Fruit fly (Drosophila melanogaster): Measurements from ENCODE around the gene CG15764.
A peak's percentile ranks its signal among the peaks of the same experiment; 100 is the strongest.

The CG15764 gene

dm6 chrX:5916494-5917309 lies 47.8 kb downstream of the CG15764 start, which contains the start of the genes Shmt and CG3726:
TSS of gene Shmt (minus strand) at chrX:5916797.
TSS of gene CG3726 (plus strand) at chrX:5917097.
- TF ChIP-seq vri (GFP tag; optimal IDR thresholded peaks at IDR 0.05) (peak; percentile 17), CG6792 (GFP tag; optimal IDR thresholded peaks at IDR 0.05) (no peak), fkh (GFP tag; optimal IDR thresholded peaks at IDR 0.05) (peak; percentile 70), topi (GFP tag; optimal IDR thresholded peaks at IDR 0.05) (peak; percentile 49), Hr38 (GFP tag; optimal IDR thresholded peaks at IDR 0.05) (no peak), CG6854 (GFP tag; optimal IDR thresholded peaks at IDR 0.05) (peak; percentile 46), salr (GFP tag; optimal IDR thresholded peaks at IDR 0.05) (no peak), Eip78C (GFP tag) (peak; percentile 73), svp (GFP tag) (peak; percentile 98), ss (GFP tag; optimal IDR thresholded peaks at IDR 0.05) (peak in 1 of 2 experiments; percentile 42), CG34406 (GFP tag; optimal IDR thresholded peaks at IDR 0.05) (no peak), CG9139 (GFP tag; optimal IDR thresholded peaks at IDR 0.05) (peak; percentile 43), CG6163 (GFP tag; IDR thresholded peaks at IDR 0.05) (peak; percentile 41; the same call in 1 of the 3 replicates), Sox102F (GFP tag; optimal IDR thresholded peaks at IDR 0.05) (peak; percentile 52), eg (GFP tag; IDR thresholded peaks at IDR 0.05) (peak; percentile 52; the same call in 1 of the 3 replicates), dsx (GFP tag; optimal IDR thresholded peaks at IDR 0.05; ENCODE audit: poor library complexity, severe bottlenecking) (peak; percentile 19), CG3919 (GFP tag; optimal IDR thresholded peaks at IDR 0.05) (peak; percentile 14), CG11294 (GFP tag; IDR thresholded peaks at IDR 0.05) (no peak), CG16779 (tag; optimal IDR thresholded peaks at IDR 0.05) (peak; percentile 31), CG8119 (GFP tag; IDR thresholded peaks at IDR 0.05) (peak; percentile 12; the same call in 1 of the 3 replicates), net (GFP tag; optimal IDR thresholded peaks at IDR 0.05) (peak; percentile 21)

dm6 chrX:5917310-5917988 lies 48.6 kb downstream of the CG15764 start:
- TF ChIP-seq Hr39 (GFP tag; optimal IDR thresholded peaks at IDR 0.05) (no peak), spab (GFP tag; optimal IDR thresholded peaks at IDR 0.05) (no peak), Hr4 (GFP tag; optimal IDR thresholded peaks at IDR 0.05) (no peak), vri (GFP tag; optimal IDR thresholded peaks at IDR 0.05) (peak; percentile 9), salr (GFP tag; optimal IDR thresholded peaks at IDR 0.05) (no peak), fd59A (GFP tag; optimal IDR thresholded peaks at IDR 0.05) (no peak), OdsH (GFP tag; optimal IDR thresholded peaks at IDR 0.05) (no peak), CG8319 (GFP tag; optimal IDR thresholded peaks at IDR 0.05) (no peak), fd85E (GFP tag; optimal IDR thresholded peaks at IDR 0.05) (no peak), CG1621 (tag; optimal IDR thresholded peaks at IDR 0.05) (no peak), esn (GFP tag; optimal IDR thresholded peaks at IDR 0.05) (no peak), Sox102F (GFP tag; optimal IDR thresholded peaks at IDR 0.05) (no peak), topi (GFP tag; optimal IDR thresholded peaks at IDR 0.05) (no peak), lz (GFP tag; optimal IDR thresholded peaks at IDR 0.05) (no peak), dac (GFP tag; optimal IDR thresholded peaks at IDR 0.05) (no peak), Met (GFP tag; optimal IDR thresholded peaks at IDR 0.05) (no peak), achi (GFP tag; optimal IDR thresholded peaks at IDR 0.05) (no peak), net (GFP tag; optimal IDR thresholded peaks at IDR 0.05) (no peak), Gug (GFP tag; IDR thresholded peaks at IDR 0.05) (no peak), CG16779 (tag; optimal IDR thresholded peaks at IDR 0.05) (no peak), CG6792 (GFP tag; optimal IDR thresholded peaks at IDR 0.05) (no peak), cyc (GFP tag; optimal IDR thresholded peaks at IDR 0.05) (no peak), CG4318 (GFP tag; optimal IDR thresholded peaks at IDR 0.05) (no peak), CG6163 (GFP tag; IDR thresholded peaks at IDR 0.05) (peak; percentile 27; the same call in 1 of the 3 replicates), Hr38 (GFP tag; optimal IDR thresholded peaks at IDR 0.05) (no peak), Eip93F (GFP tag; optimal IDR thresholded peaks at IDR 0.05) (no peak), Eip78C (GFP tag) (peak; percentile 28), CG6276 (GFP tag; optimal IDR thresholded peaks at IDR 0.05) (peak; percentile 38), Smox (GFP tag; optimal IDR thresholded peaks at IDR 0.05) (no peak), CG6808 (GFP tag; optimal IDR thresholded peaks at IDR 0.05) (no peak), CG8119 (GFP tag; IDR thresholded peaks at IDR 0.05) (peak; percentile 49; the same call in 1 of the 3 replicates), CG3919 (GFP tag; optimal IDR thresholded peaks at IDR 0.05) (no peak), CG10669 (GFP tag; optimal IDR thresholded peaks at IDR 0.05) (no peak), acj6 (GFP tag; optimal IDR thresholded peaks at IDR 0.05) (no peak), fkh (GFP tag; optimal IDR thresholded peaks at IDR 0.05) (no peak), CG11762 (GFP tag; optimal IDR thresholded peaks at IDR 0.05; ENCODE audit: insufficient read depth) (no peak), CG6854 (GFP tag; optimal IDR thresholded peaks at IDR 0.05) (no peak), Lpt (GFP tag; optimal IDR thresholded peaks at IDR 0.05) (no peak)

Measured in whole organism, prepupa.